Worm (Caenorhabditis elegans) whole organism, mixed stage, embryonic: ENCODE results near the gene prcc-1.
A peak's percentile ranks its signal among the peaks of the same experiment; 100 is the strongest.

Experiments used
- M03D4.4 ChIP-seq: sonication (generic microtip); optimal IDR thresholded peaks from 2 replicates; lab custom pipeline; 2017; ENCODE audit warnings: mild to moderate bottlenecking, missing genetic modification characterization, missing compliant biosample characterization
- bed-3 ChIP-seq: fragments of 200-800 bp; sonication (Bioruptor generic); optimal IDR thresholded peaks from 3 replicates; lab custom pipeline; 2018; ENCODE audit warnings: mild to moderate bottlenecking, missing genetic modification characterization, moderate library complexity, missing compliant biosample characterization
- blmp-1 ChIP-seq: fragments of 150-350 bp; optimal IDR thresholded peaks from 2 replicates; lab custom pipeline; 2014; ENCODE audit warnings: missing biosample characterization, missing genetic modification characterization
- ceh-39 ChIP-seq: fragments of 150-350 bp; optimal IDR thresholded peaks from 2 replicates; lab custom pipeline; 2014; ENCODE audit warnings: missing biosample characterization, missing genetic modification characterization
- ceh-43 ChIP-seq: fragments of 200-800 bp; sonication (Bioruptor generic); optimal IDR thresholded peaks from 2 replicates; lab custom pipeline; 2018; ENCODE audit warnings: mild to moderate bottlenecking, missing genetic modification characterization, moderate library complexity, missing compliant biosample characterization
- ceh-83 ChIP-seq: fragments of 200-800 bp; sonication (Bioruptor generic); optimal IDR thresholded peaks from 2 replicates; lab custom pipeline; 2018; ENCODE audit warnings: mild to moderate bottlenecking, missing genetic modification characterization, missing compliant biosample characterization
- ces-1 ChIP-seq: fragments of 150-350 bp; optimal IDR thresholded peaks from 2 replicates; lab custom pipeline; 2014; ENCODE audit warnings: missing biosample characterization, missing genetic modification reagents, missing genetic modification characterization
- cnd-1 ChIP-seq: fragments of 200-800 bp; sonication (Bioruptor generic); optimal IDR thresholded peaks from 2 replicates; lab custom pipeline; 2018; ENCODE audit warnings: mild to moderate bottlenecking, missing genetic modification characterization, missing compliant biosample characterization
- drap-1 ChIP-seq: fragments of 200-800 bp; sonication (Bioruptor generic); optimal IDR thresholded peaks from 3 replicates; lab custom pipeline; 2018; ENCODE audit warnings: mild to moderate bottlenecking, missing genetic modification characterization, missing compliant biosample characterization
- elt-1 ChIP-seq: sonication (generic microtip); optimal IDR thresholded peaks from 2 replicates; lab custom pipeline; 2017; ENCODE audit warnings: missing genetic modification characterization, mild to moderate bottlenecking, missing compliant biosample characterization, antibody characterized with exemption, moderate library complexity, borderline replicate concordance; ENCODE audit not compliant: insufficient read depth
- elt-3 ChIP-seq: fragments of 150-350 bp; optimal IDR thresholded peaks from 2 replicates; lab custom pipeline; 2014; ENCODE audit warnings: missing biosample characterization, missing genetic modification characterization
- ham-2 ChIP-seq: fragments of 200-800 bp; sonication (Bioruptor generic); optimal IDR thresholded peaks from 2 replicates; lab custom pipeline; 2018; ENCODE audit warnings: mild to moderate bottlenecking, missing genetic modification characterization, missing compliant biosample characterization
- hlh-1 ChIP-seq: fragments of 150-350 bp; optimal IDR thresholded peaks from 2 replicates; lab custom pipeline; 2014; ENCODE audit warnings: missing biosample characterization, missing genetic modification reagents, missing genetic modification characterization
- lin-13 ChIP-seq: fragments of 150-350 bp; optimal IDR thresholded peaks from 2 replicates; lab custom pipeline; 2014; ENCODE audit warnings: missing biosample characterization, missing genetic modification characterization
- lin-32 ChIP-seq: fragments of 200-800 bp; sonication (Bioruptor generic); optimal IDR thresholded peaks from 2 replicates; lab custom pipeline; 2018; ENCODE audit warnings: mild to moderate bottlenecking, missing genetic modification characterization, missing compliant biosample characterization
- mab-5 ChIP-seq: fragments of 150-350 bp; optimal IDR thresholded peaks from 2 replicates; lab custom pipeline; 2014; ENCODE audit warnings: missing biosample characterization, missing genetic modification characterization
- mep-1 ChIP-seq: fragments of 150-350 bp; optimal IDR thresholded peaks from 2 replicates; lab custom pipeline; 2017; ENCODE audit warnings: missing biosample characterization, missing genetic modification reagents, missing genetic modification characterization, inconsistent platforms
- mls-2 ChIP-seq: sonication (generic microtip); optimal IDR thresholded peaks from 2 replicates; lab custom pipeline; 2016; ENCODE audit warnings: mild to moderate bottlenecking, missing genetic modification characterization, moderate library complexity, missing compliant biosample characterization
- nhr-12 ChIP-seq: fragments of 150-350 bp; optimal IDR thresholded peaks from 2 replicates; lab custom pipeline; 2014; ENCODE audit warnings: missing biosample characterization, missing genetic modification characterization
- nhr-2 ChIP-seq: fragments of 150-350 bp; optimal IDR thresholded peaks from 2 replicates; lab custom pipeline; 2014; ENCODE audit warnings: missing biosample characterization, missing genetic modification characterization
- nhr-237 ChIP-seq: fragments of 150-350 bp; optimal IDR thresholded peaks from 2 replicates; lab custom pipeline; 2014; ENCODE audit warnings: missing biosample characterization, missing genetic modification characterization
- nhr-28 ChIP-seq: fragments of 150-350 bp; optimal IDR thresholded peaks from 2 replicates; lab custom pipeline; 2014; ENCODE audit warnings: missing biosample characterization, missing genetic modification characterization
- nhr-76 ChIP-seq: sonication (generic microtip); optimal IDR thresholded peaks from 2 replicates; lab custom pipeline; 2017; ENCODE audit warnings: missing biosample characterization, missing genetic modification characterization
- pha-4 ChIP-seq: fragments of 150-350 bp; optimal IDR thresholded peaks from 2 replicates; lab custom pipeline; 2018; ENCODE audit warnings: missing biosample characterization, missing genetic modification reagents, missing genetic modification characterization
- sem-2 ChIP-seq: fragments of 200-800 bp; sonication (Bioruptor generic); optimal IDR thresholded peaks from 2 replicates; lab custom pipeline; 2018; ENCODE audit warnings: mild to moderate bottlenecking, missing genetic modification characterization, missing compliant biosample characterization
- snpc-4 ChIP-seq: fragments of 150-350 bp; optimal IDR thresholded peaks from 2 replicates; lab custom pipeline; 2014; ENCODE audit warnings: missing biosample characterization, missing genetic modification characterization
- sptf-1 ChIP-seq: sonication (generic microtip); optimal IDR thresholded peaks from 2 replicates; lab custom pipeline; 2017; ENCODE audit warnings: mild to moderate bottlenecking, missing genetic modification characterization, moderate library complexity, missing compliant biosample characterization
- tbx-8 ChIP-seq: fragments of 200-800 bp; sonication (Bioruptor generic); optimal IDR thresholded peaks from 2 replicates; lab custom pipeline; 2018; ENCODE audit warnings: mild to moderate bottlenecking, missing genetic modification characterization, moderate library complexity, missing compliant biosample characterization
- unc-120 ChIP-seq: sonication (generic microtip); optimal IDR thresholded peaks from 2 replicates; lab custom pipeline; 2017; ENCODE audit warnings: missing genetic modification characterization, missing compliant biosample characterization; ENCODE audit not compliant: poor library complexity, severe bottlenecking
- unc-39 ChIP-seq: fragments of 150-350 bp; optimal IDR thresholded peaks from 2 replicates; lab custom pipeline; 2014; ENCODE audit warnings: missing biosample characterization, missing genetic modification characterization
- unc-62 ChIP-seq: fragments of 150-350 bp; optimal IDR thresholded peaks from 2 replicates; lab custom pipeline; 2014; ENCODE audit warnings: missing biosample characterization, missing genetic modification reagents, missing genetic modification characterization
- zip-8 ChIP-seq: fragments of 150-350 bp; optimal IDR thresholded peaks from 2 replicates; lab custom pipeline; 2014; ENCODE audit warnings: missing biosample characterization, missing genetic modification characterization

The prcc-1 gene

ce11 chrIV:13096778-13097177 is 3.2 kb upstream of the prcc-1 start:
- TF ChIP-seq ham-2 (GFP tag; lab: Kevin White, UChicago), result no peak
- no peak for TF ChIP-seq blmp-1 (tag; lab: Kevin White, UChicago)
- no peak for TF ChIP-seq mls-2
- no peak for TF ChIP-seq mep-1 (tag; lab: Kevin White, UChicago)
- no peak for TF ChIP-seq zip-8 (tag; lab: Kevin White, UChicago)
- no peak for TF ChIP-seq snpc-4

- no peak for TF ChIP-seq nhr-12
- no peak for TF ChIP-seq mls-2
- no peak for TF ChIP-seq mep-1 (tag; lab: Kevin White, UChicago)
- no peak for TF ChIP-seq nhr-2 (tag; lab: Kevin White, UChicago)
- no peak for TF ChIP-seq nhr-237 (tag; lab: Kevin White, UChicago)
- no peak for TF ChIP-seq hlh-1 (tag; lab: Kevin White, UChicago)
- TF ChIP-seq ceh-39, result no peak
- TF ChIP-seq nhr-28 (tag; lab: Kevin White, UChicago), result no peak
- TF ChIP-seq drap-1 (GFP tag; lab: Kevin White, UChicago), result no peak
- TF ChIP-seq bed-3 (GFP tag; lab: Kevin White, UChicago), result no peak
- no peak for TF ChIP-seq M03D4.4 (tag; lab: Kevin White, UChicago)
- TF ChIP-seq sem-2 (GFP tag; lab: Kevin White, UChicago), result no peak
- no peak for TF ChIP-seq mab-5
- TF ChIP-seq lin-32 (GFP tag; lab: Kevin White, UChicago), result no peak
- no peak for TF ChIP-seq ham-2 (GFP tag; lab: Kevin White, UChicago)
- no peak for TF ChIP-seq elt-1
- TF ChIP-seq unc-120 (tag; lab: Kevin White, UChicago), result no peak
- no peak for TF ChIP-seq ces-1 (GFP tag; lab: Kevin White, UChicago)
- TF ChIP-seq, all 35 proteins: peak for 0
Observed at ce11 chrIV:13095462-13095861, 1.9 kb upstream of the prcc-1 start, which contains the start of gene rfc-3. Gene rfc-3 (plus strand): TSS chrIV:13095762.

ce11 chrIV:13090967-13091366 is 2.6 kb downstream of the prcc-1 start, which contains the start of gene col-132:
Gene col-132 (minus strand): TSS chrIV:13091067.
- TF ChIP-seq cnd-1 (tag; lab: Kevin White, UChicago) (no peak), tbx-8 (GFP tag; lab: Kevin White, UChicago) (no peak), mab-5 (no peak), sem-2 (GFP tag; lab: Kevin White, UChicago) (no peak), ham-2 (GFP tag; lab: Kevin White, UChicago) (no peak), nhr-28 (tag; lab: Kevin White, UChicago) (no peak), nhr-76 (tag; lab: Kevin White, UChicago) (no peak), unc-39 (tag; lab: Kevin White, UChicago) (no peak), elt-3 (tag; lab: Kevin White, UChicago) (no peak), mls-2 (no peak), ceh-43 (GFP tag; lab: Kevin White, UChicago) (no peak), nhr-2 (tag; lab: Kevin White, UChicago) (no peak), pha-4 (tag; lab: Kevin White, UChicago) (no peak), drap-1 (GFP tag; lab: Kevin White, UChicago) (no peak)

- TF ChIP-seq sptf-1, result peak; percentile 16
- no peak for TF ChIP-seq lin-13 (tag; lab: Kevin White, UChicago)
Observed at ce11 chrIV:13089671-13090242, 3.8 kb downstream of the prcc-1 start.

ce11 chrIV:13086705-13087104 is 6.9 kb downstream of the prcc-1 start, which contains the start of gene spin-2:
Gene spin-2 (plus strand): TSS chrIV:13087005.
- TF ChIP-seq snpc-4 (no peak), unc-62 (GFP tag; lab: Kevin White, UChicago) (no peak), hlh-1 (tag; lab: Kevin White, UChicago) (no peak), ceh-83 (no peak), unc-39 (tag; lab: Kevin White, UChicago) (no peak), nhr-2 (tag; lab: Kevin White, UChicago) (no peak), tbx-8 (GFP tag; lab: Kevin White, UChicago) (no peak), blmp-1 (tag; lab: Kevin White, UChicago) (no peak)
